Fruit fly (Drosophila melanogaster): Measurements from ENCODE around the gene mRpL2.

The mRpL2 gene

DNA sequence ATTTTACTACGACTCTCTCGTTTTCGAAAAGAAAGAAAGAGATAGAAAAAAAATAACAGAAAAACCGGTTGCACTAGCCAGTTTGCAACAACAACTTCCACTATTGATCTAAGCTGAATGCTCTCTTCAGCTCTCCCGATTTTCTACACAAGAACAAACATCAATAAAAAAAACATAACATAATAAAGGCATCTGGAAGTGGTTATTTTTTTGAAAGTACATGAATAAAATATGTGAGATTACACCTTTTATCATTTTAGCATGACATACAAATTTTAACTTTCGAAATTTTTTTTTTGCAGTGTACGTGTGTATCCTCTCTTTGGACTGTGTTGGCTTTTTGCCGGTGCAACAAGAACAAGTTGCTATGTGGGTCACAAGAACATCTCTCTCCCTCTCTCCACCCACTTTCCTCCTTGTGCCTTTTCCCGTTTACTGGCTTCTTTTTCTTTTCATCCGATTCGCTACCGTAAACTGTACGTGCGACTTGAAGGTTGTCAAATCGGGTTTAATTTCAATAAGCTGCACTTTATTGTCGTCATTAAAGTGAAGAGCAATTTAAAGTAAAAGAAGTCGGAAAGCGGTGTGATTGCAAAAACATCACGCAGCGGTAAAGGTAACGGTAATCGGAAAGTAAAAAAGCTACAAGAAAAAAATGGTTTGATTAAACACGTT, 36.0 kb upstream of the mRpL2 start (continued):
- peak; percentile 97 for TF ChIP-seq ttk (GFP tag; IDR thresholded peaks at IDR 0.05)
- TF ChIP-seq Spps (tag; optimal IDR thresholded peaks at IDR 0.05) = peak; percentile 96
- no peak for TF ChIP-seq zen2 (GFP tag; IDR thresholded peaks at IDR 0.05; ENCODE audit: partially characterized antibody)
- peak; percentile 93 for TF ChIP-seq maf-S (GFP tag; optimal IDR thresholded peaks at IDR 0.05)
- TF ChIP-seq CG31365 (tag; optimal IDR thresholded peaks at IDR 0.05) = peak; percentile 76
- no peak for TF ChIP-seq hb (GFP tag; IDR thresholded peaks at IDR 0.05; ENCODE audit: partially characterized antibody)
- peak; percentile 93 for TF ChIP-seq CG6813 (GFP tag; optimal IDR thresholded peaks at IDR 0.05)
- TF ChIP-seq Neu2 (GFP tag; optimal IDR thresholded peaks at IDR 0.05; ENCODE audit: borderline replicate concordance) = peak; percentile 86
- TF ChIP-seq Aef1 (GFP tag; IDR thresholded peaks at IDR 0.05) = peak; percentile 94
- TF ChIP-seq Dad (GFP tag; optimal IDR thresholded peaks at IDR 0.05) = peak; percentile 96
- peak; percentile 37 for TF ChIP-seq luna (GFP tag; optimal IDR thresholded peaks at IDR 0.05)
- TF ChIP-seq NK7.1 (GFP tag; optimal IDR thresholded peaks at IDR 0.05) = peak; percentile 95
- peak; percentile 99 for TF ChIP-seq chm (GFP tag; IDR thresholded peaks at IDR 0.05)
- TF ChIP-seq CG1024 (GFP tag; IDR thresholded peaks at IDR 0.05) = peak; percentile 94
- peak; percentile 96 for TF ChIP-seq slp2 (GFP tag; optimal IDR thresholded peaks at IDR 0.05)
- TF ChIP-seq row (GFP tag; IDR thresholded peaks at IDR 0.05) = peak; percentile 97
- peak; percentile 95 for TF ChIP-seq phol (tag; optimal IDR thresholded peaks at IDR 0.05)
- peak; percentile 96 for TF ChIP-seq repo (GFP tag; optimal IDR thresholded peaks at IDR 0.05)
- TF ChIP-seq psq (GFP tag; optimal IDR thresholded peaks at IDR 0.05) = peak; percentile 91
- TF ChIP-seq hbn (GFP tag; IDR thresholded peaks at IDR 0.05; ENCODE audit: partially characterized antibody) = no peak
- peak; percentile 95 for TF ChIP-seq CG1603 (tag; optimal IDR thresholded peaks at IDR 0.05)
- TF ChIP-seq CG6765 (GFP tag; optimal IDR thresholded peaks at IDR 0.05) = peak; percentile 62
- peak; percentile 95 for TF ChIP-seq gcm2 (GFP tag; optimal IDR thresholded peaks at IDR 0.05)
- peak; percentile 87 for TF ChIP-seq Gug (GFP tag; IDR thresholded peaks at IDR 0.05)
- peak; percentile 96 for TF ChIP-seq CG13624 (GFP tag; optimal IDR thresholded peaks at IDR 0.05)
- TF ChIP-seq CG14014 (GFP tag; IDR thresholded peaks at IDR 0.05) = peak; percentile 95
- peak; percentile 90 for TF ChIP-seq her (GFP tag; optimal IDR thresholded peaks at IDR 0.05)
- peak; percentile 93 for TF ChIP-seq kah (GFP tag; optimal IDR thresholded peaks at IDR 0.05)
- peak; percentile 98 for TF ChIP-seq HLH3B (GFP tag; IDR thresholded peaks at IDR 0.05)
- TF ChIP-seq shn (GFP tag; optimal IDR thresholded peaks at IDR 0.05) = peak; percentile 92
- TF ChIP-seq crp (GFP tag; optimal IDR thresholded peaks at IDR 0.05) = peak in 1 of 2 experiments; percentile 63
- no peak for TF ChIP-seq bbx (GFP tag; IDR thresholded peaks at IDR 0.05; ENCODE audit: partially characterized antibody)
- peak; percentile 97 for TF ChIP-seq CG16863 (GFP tag; optimal IDR thresholded peaks at IDR 0.05)
- peak; percentile 90 for TF ChIP-seq CG11456 (GFP tag; IDR thresholded peaks at IDR 0.05)
- peak; percentile 93 for TF ChIP-seq CG32532 (GFP tag; IDR thresholded peaks at IDR 0.05)
- TF ChIP-seq amos (GFP tag; IDR thresholded peaks at IDR 0.05; ENCODE audit: partially characterized antibody) = no peak
- no peak for TF ChIP-seq CG2129 (GFP tag; IDR thresholded peaks at IDR 0.05; ENCODE audit: partially characterized antibody)
- TF ChIP-seq Hand (GFP tag; optimal IDR thresholded peaks at IDR 0.05) = peak; percentile 85
- TF ChIP-seq Doc2 (GFP tag; IDR thresholded peaks at IDR 0.05) = peak; percentile 80
- peak; percentile 91 for TF ChIP-seq onecut (GFP tag; IDR thresholded peaks at IDR 0.05)
- TF ChIP-seq Doc3 (GFP tag; IDR thresholded peaks at IDR 0.05; ENCODE audit: partially characterized antibody) = no peak
- TF ChIP-seq CG14965 (GFP tag; optimal IDR thresholded peaks at IDR 0.05; ENCODE audit: borderline replicate concordance) = peak; percentile 85
- TF ChIP-seq peb (GFP tag; IDR thresholded peaks at IDR 0.05) = peak; percentile 91
- peak; percentile 77 for TF ChIP-seq Usf (GFP tag; optimal IDR thresholded peaks at IDR 0.05)
- TF ChIP-seq ken (GFP tag; IDR thresholded peaks at IDR 0.05) = peak; percentile 95
- TF ChIP-seq CG9876 (GFP tag; optimal IDR thresholded peaks at IDR 0.05) = peak; percentile 89
- TF ChIP-seq Nf-YC (tag; optimal IDR thresholded peaks at IDR 0.05) = no peak
- peak; percentile 96 for TF ChIP-seq CG12744 (GFP tag; optimal IDR thresholded peaks at IDR 0.05)
- no peak for TF ChIP-seq inv (GFP tag; IDR thresholded peaks at IDR 0.05; ENCODE audit: partially characterized antibody)
- peak; percentile 82 for TF ChIP-seq HmgD (GFP tag; optimal IDR thresholded peaks at IDR 0.05)

Measured in whole organism, embryonic.